Fruit fly (Drosophila melanogaster) whole organism, embryonic: Measurements from ENCODE around the gene CG34171.
A peak's percentile ranks its signal among the peaks of the same experiment; 100 is the strongest.

ENCODE experiments used
- CG14710 ChIP-seq: fragments of 200-800 bp; sonication (Bioruptor generic); optimal IDR thresholded peaks from 3 replicates; lab custom pipeline; 2019; ENCODE audit warnings: missing biosample characterization, mild to moderate bottlenecking, missing genetic modification characterization, moderate library complexity
- CG3726 ChIP-seq: fragments of 200-800 bp; sonication (Bioruptor generic); IDR thresholded peaks from 3 replicates; pipeline ENCODE4, ENCODE4 v1.3.6; 2022; ENCODE audit warnings: missing biosample characterization, missing genetic modification characterization
- CG4707 ChIP-seq: fragments of 200-800 bp; sonication (Bioruptor generic); optimal IDR thresholded peaks from 2 replicates; lab custom pipeline; 2018; ENCODE audit warnings: missing biosample characterization, mild to moderate bottlenecking, missing genetic modification characterization, moderate library complexity
- CG6765 ChIP-seq: fragments of 200-800 bp; sonication (Bioruptor generic); optimal IDR thresholded peaks from 3 replicates; lab custom pipeline; 2017; ENCODE audit warnings: missing biosample characterization, mild to moderate bottlenecking, missing genetic modification characterization
- Ptx1 ChIP-seq: fragments of 200-800 bp; sonication (Bioruptor generic); IDR thresholded peaks from 2 replicates; pipeline ENCODE4 v1.3.6; 2022; ENCODE audit warnings: missing biosample characterization, missing genetic modification characterization
- Sox100B ChIP-seq: fragments of 200-800 bp; sonication (Bioruptor generic); optimal IDR thresholded peaks from 3 replicates; lab custom pipeline; 2018; ENCODE audit warnings: missing biosample characterization, mild to moderate bottlenecking, missing genetic modification characterization
- ara ChIP-seq: fragments of 200-800 bp; sonication (Bioruptor generic); IDR thresholded peaks from 2 replicates; pipeline ENCODE4 v1.3.6; 2022; ENCODE audit warnings: missing biosample characterization, missing genetic modification characterization
- gro ChIP-seq: fragments of 200-800 bp; sonication (Bioruptor generic); optimal IDR thresholded peaks from 2 replicates; lab custom pipeline; 2016; ENCODE audit warnings: missing biosample characterization, missing genetic modification characterization
- mld ChIP-seq: fragments of 200-800 bp; sonication (Bioruptor generic); IDR thresholded peaks from 3 replicates; pipeline ENCODE4 v1.3.6; 2022; ENCODE audit warnings: missing biosample characterization, missing genetic modification characterization; ENCODE audit not compliant: partially characterized antibody
- pita ChIP-seq: fragments of 200-800 bp; sonication (Bioruptor generic); optimal IDR thresholded peaks from 2 replicates; lab custom pipeline; 2017; ENCODE audit warnings: missing biosample characterization, mild to moderate bottlenecking, missing genetic modification characterization
- trem ChIP-seq: fragments of 200-800 bp; optimal IDR thresholded peaks from 3 replicates; lab custom pipeline; 2019; ENCODE audit warnings: missing biosample characterization, mild to moderate bottlenecking, missing genetic modification characterization, moderate library complexity
- ttk ChIP-seq: fragments of 200-800 bp; sonication (Bioruptor generic); IDR thresholded peaks from 2 replicates; pipeline ENCODE4 v2.1.2; 2022; ENCODE audit warnings: missing biosample characterization, missing genetic modification characterization
- zfh1 ChIP-seq: fragments of 200-800 bp; sonication (Bioruptor generic); IDR thresholded peaks from 3 replicates; pipeline ENCODE4 v1.3.6; 2022; ENCODE audit warnings: missing biosample characterization, missing genetic modification characterization

DNA sequence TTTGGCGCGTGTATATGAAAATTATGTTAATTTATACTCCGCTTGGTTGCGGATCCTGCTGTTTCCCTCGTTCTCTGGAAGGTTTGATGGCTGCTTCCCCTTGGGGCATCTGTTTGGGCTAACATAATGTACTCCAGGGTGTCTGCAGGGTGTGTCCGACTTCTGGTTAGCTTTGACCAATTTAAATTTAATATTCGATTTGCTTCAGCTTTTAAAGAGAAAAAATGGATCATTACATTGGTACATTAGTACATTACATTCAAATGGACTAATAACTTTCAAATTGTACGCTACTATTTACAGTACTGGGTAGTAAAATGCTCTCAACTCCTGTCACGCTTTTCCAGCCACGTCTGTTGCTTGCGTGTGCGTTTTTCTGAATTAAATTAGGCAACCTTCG is 1.3 kb upstream of the CG34171 start:
- TF ChIP-seq CG4707 (no peak), Sox100B (peak; percentile 27), CG14710 (tag; lab: Kevin White, UChicago) (no peak), CG6765 (GFP tag; lab: Kevin White, UChicago) (no peak), ara (GFP tag; lab: Robert Waterston, UW) (no peak), trem (tag; lab: Kevin White, UChicago) (no peak), mld (GFP tag; lab: Robert Waterston, UW) (no peak), zfh1 (GFP tag; lab: Robert Waterston, UW) (peak; percentile 53; the same call in 2 of the 3 replicates), ttk (GFP tag; lab: Robert Waterston, UW) (0 out of 2 replicates have a peak, but pooled peaks have one; percentile 27), gro (GFP tag; lab: Kevin White, UChicago) (peak; percentile 30), pita (GFP tag; lab: Kevin White, UChicago) (no peak), CG3726 (GFP tag; lab: Robert Waterston, UW) (no peak), Ptx1 (GFP tag; lab: Robert Waterston, UW) (peak; percentile 59)
